Worm (Caenorhabditis elegans) whole organism, early embryonic: Measurements from ENCODE around the gene tlk-1.

Source experiments
- ceh-36 ChIP-seq: sonication (generic microtip); optimal IDR thresholded peaks from 2 replicates; lab custom pipeline; 2016; ENCODE audit warnings: missing genetic modification characterization, inconsistent platforms, missing compliant biosample characterization
- flt-1 ChIP-seq: fragments of 200-800 bp; sonication (Bioruptor generic); IDR thresholded peaks from 2 replicates; pipeline ENCODE4 v1.3.6; 2022; ENCODE audit warnings: missing genetic modification characterization, missing compliant biosample characterization
- scrt-1 ChIP-seq: fragments of 200-800 bp; sonication (Bioruptor generic); IDR thresholded peaks from 2 replicates; pipeline ENCODE4 v1.3.6; 2022; ENCODE audit warnings: missing genetic modification characterization, missing compliant biosample characterization

DNA sequence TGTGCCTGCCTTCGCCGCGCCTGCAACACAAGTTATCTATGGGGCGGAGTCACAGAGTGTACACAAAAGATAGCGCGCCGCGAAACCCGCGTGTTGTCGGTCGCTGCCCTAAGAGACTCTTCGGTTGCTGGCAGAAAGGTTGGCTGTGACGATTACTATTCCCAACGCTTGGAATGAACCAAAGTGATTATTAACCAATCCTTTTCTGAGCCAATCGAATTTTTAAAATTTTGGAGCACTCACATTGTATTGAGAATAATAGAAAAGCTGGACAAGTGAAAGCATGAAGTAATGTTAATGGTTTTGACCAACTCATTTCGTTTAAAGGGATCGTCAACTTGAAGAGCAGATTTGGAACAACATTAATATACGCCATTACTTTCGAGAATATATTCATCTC lies 17.6 kb downstream of the tlk-1 start:
- TF ChIP-seq ceh-36 (no peak), scrt-1 (no peak), flt-1 (no peak)
